Worm (Caenorhabditis elegans): ENCODE measurements around the gene F57H12.5.

DNA sequence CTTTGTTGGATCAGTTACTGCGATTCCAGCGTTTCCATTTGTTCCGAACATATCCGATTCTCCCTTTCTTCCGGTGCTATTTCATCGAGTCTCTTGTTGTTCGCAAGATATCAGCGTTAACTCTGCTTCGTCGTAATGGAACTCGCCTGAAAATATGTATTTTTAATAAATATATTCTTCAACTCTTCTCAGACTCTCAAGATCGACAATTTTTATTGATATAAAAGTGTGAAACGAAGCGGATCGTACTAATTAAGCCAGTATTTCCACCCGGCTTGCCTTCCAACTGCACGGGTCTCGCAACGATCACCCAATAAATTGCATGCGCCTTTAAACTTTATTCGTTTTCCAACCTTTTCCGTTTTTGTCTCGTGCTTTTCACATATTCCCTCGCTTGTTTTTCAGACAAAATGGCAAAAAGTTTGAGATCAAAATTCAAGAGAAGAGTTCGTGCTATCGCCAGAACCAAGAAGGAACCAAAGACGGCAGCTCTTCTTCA is 43.1 kb upstream of the F57H12.5 start, which contains the start of the genes xpo-3 and C49H3.3:
- TF ChIP-seq med-1 (GFP tag; optimal IDR thresholded peaks at IDR 0.05; ENCODE audit: insufficient read depth) (no peak), flt-1 (GFP tag; IDR thresholded peaks at IDR 0.05) (no peak), ztf-29 (GFP tag; IDR thresholded peaks at IDR 0.05) (no peak), ztf-23 (GFP tag; IDR thresholded peaks at IDR 0.05) (no peak), klf-2 (GFP tag; conservative IDR thresholded peaks at IDR 0.05) (no peak), cog-1 (tag; optimal IDR thresholded peaks at IDR 0.05) (no peak)

Measured in whole organism, midembryonic.